Worm (Caenorhabditis elegans): ENCODE data around the gene F28C6.10.

DNA sequence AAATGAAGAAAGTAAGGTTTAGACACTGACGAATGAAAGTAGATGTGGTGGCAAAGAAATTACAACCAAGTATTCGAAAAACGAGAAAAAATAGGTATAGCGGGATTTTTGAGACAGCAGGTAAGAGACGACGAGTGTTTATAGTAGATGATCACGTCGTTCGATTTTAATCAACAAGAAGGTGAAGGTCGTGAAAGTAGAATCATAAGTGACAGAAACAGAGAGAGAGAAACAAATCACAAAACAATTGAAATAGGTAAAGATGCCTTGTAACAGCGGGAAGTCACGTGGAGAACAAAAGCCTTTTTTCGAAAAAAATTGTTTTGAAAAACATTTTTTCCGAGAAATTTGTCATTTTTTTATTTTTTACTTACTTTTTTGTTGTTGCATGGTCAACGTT lies 22.3 kb downstream of the F28C6.10 start, which contains the start of gene T22C8.6:
- no peak for TF ChIP-seq nhr-2 (tag; optimal IDR thresholded peaks at IDR 0.05)
- no peak for TF ChIP-seq unc-62 (GFP tag; optimal IDR thresholded peaks at IDR 0.05)
- TF ChIP-seq unc-39 (tag; optimal IDR thresholded peaks at IDR 0.05), result no peak
- TF ChIP-seq nhr-12 (tag; optimal IDR thresholded peaks at IDR 0.05), result no peak
- TF ChIP-seq elt-1 (tag; optimal IDR thresholded peaks at IDR 0.05; ENCODE audit: borderline replicate concordance, insufficient read depth), result no peak
- no peak for TF ChIP-seq mab-5 (tag; optimal IDR thresholded peaks at IDR 0.05)
- TF ChIP-seq unc-120 (tag; optimal IDR thresholded peaks at IDR 0.05; ENCODE audit: poor library complexity, severe bottlenecking), result no peak
- no peak for TF ChIP-seq ceh-39 (tag; optimal IDR thresholded peaks at IDR 0.05)
- TF ChIP-seq snpc-4 (tag; optimal IDR thresholded peaks at IDR 0.05), result no peak
- TF ChIP-seq nhr-237 (tag; optimal IDR thresholded peaks at IDR 0.05), result no peak
